Fruit fly (Drosophila melanogaster) whole organism, embryonic: ENCODE data around the gene Gsc.

Experiments used
- B-H1 ChIP-seq: fragments of 200-800 bp; sonication (Bioruptor generic); IDR thresholded peaks from 3 replicates; pipeline ENCODE4 v1.3.6; 2022; ENCODE audit warnings: missing biosample characterization, missing genetic modification characterization
- CG10431 ChIP-seq: fragments of 200-800 bp; sonication (Bioruptor generic); optimal IDR thresholded peaks from 3 replicates; lab custom pipeline; 2018; ENCODE audit warnings: missing biosample characterization, mild to moderate bottlenecking, missing genetic modification characterization
- CG11247 ChIP-seq: fragments of 200-800 bp; sonication (Bioruptor generic); IDR thresholded peaks from 2 replicates; pipeline ENCODE4 v1.3.6; 2022; ENCODE audit warnings: missing biosample characterization, missing genetic modification characterization
- CG11398 ChIP-seq: fragments of 200-800 bp; sonication (Bioruptor generic); optimal IDR thresholded peaks from 2 replicates; lab custom pipeline; 2016; ENCODE audit warnings: missing biosample characterization, missing genetic modification characterization
- CG14441 ChIP-seq: fragments of 200-800 bp; sonication (Bioruptor generic); IDR thresholded peaks from 2 replicates; pipeline ENCODE4 v1.3.6; 2022; ENCODE audit warnings: missing biosample characterization, missing genetic modification characterization
- CG18476 ChIP-seq: fragments of 200-800 bp; sonication (Bioruptor generic); optimal IDR thresholded peaks from 2 replicates; lab custom pipeline; 2016; ENCODE audit warnings: missing biosample characterization, mild to moderate bottlenecking, missing genetic modification characterization
- CG3065 ChIP-seq: fragments of 200-800 bp; sonication (Bioruptor generic); optimal IDR thresholded peaks from 2 replicates; lab custom pipeline; 2016; ENCODE audit warnings: missing biosample characterization, missing genetic modification characterization
- CG34224 ChIP-seq: fragments of 200-800 bp; sonication (Bioruptor generic); IDR thresholded peaks from 3 replicates; pipeline ENCODE4 v1.3.6; 2022; ENCODE audit warnings: missing biosample characterization, missing genetic modification characterization; ENCODE audit not compliant: partially characterized antibody
- CG34376 ChIP-seq: fragments of 200-800 bp; sonication (Bioruptor generic); optimal IDR thresholded peaks from 2 replicates; lab custom pipeline; 2018; ENCODE audit warnings: missing biosample characterization, mild to moderate bottlenecking, missing genetic modification characterization
- CG34422 ChIP-seq: fragments of 200-800 bp; sonication (Bioruptor generic); IDR thresholded peaks from 3 replicates; pipeline ENCODE4 v1.3.6; 2022; ENCODE audit warnings: missing biosample characterization, missing genetic modification characterization
- CG4707 ChIP-seq: fragments of 200-800 bp; sonication (Bioruptor generic); optimal IDR thresholded peaks from 2 replicates; lab custom pipeline; 2018; ENCODE audit warnings: missing biosample characterization, mild to moderate bottlenecking, missing genetic modification characterization, moderate library complexity
- CG4854 ChIP-seq: fragments of 200-800 bp; sonication (Bioruptor generic); optimal IDR thresholded peaks from 2 replicates; lab custom pipeline; 2016; ENCODE audit warnings: missing biosample characterization, missing genetic modification characterization, inconsistent platforms
- CG6272 ChIP-seq: fragments of 200-800 bp; sonication (Bioruptor generic); IDR thresholded peaks from 2 replicates; pipeline ENCODE4 v1.3.6; 2022; ENCODE audit warnings: missing biosample characterization, missing genetic modification characterization
- CG6683 ChIP-seq: fragments of 200-800 bp; sonication (Bioruptor generic); optimal IDR thresholded peaks from 2 replicates; lab custom pipeline; 2017; ENCODE audit warnings: missing biosample characterization, mild to moderate bottlenecking, missing genetic modification characterization, missing genetic modification reagents
- CG7786 ChIP-seq: fragments of 200-800 bp; sonication (Bioruptor generic); optimal IDR thresholded peaks from 2 replicates; lab custom pipeline; 2016; ENCODE audit warnings: missing biosample characterization, missing genetic modification characterization
- CG8089 ChIP-seq: fragments of 200-800 bp; sonication (Bioruptor generic); optimal IDR thresholded peaks from 3 replicates; lab custom pipeline; 2016; ENCODE audit warnings: missing biosample characterization, missing genetic modification characterization
- CG8765 ChIP-seq: fragments of 200-800 bp; sonication (Bioruptor generic); IDR thresholded peaks from 2 replicates; pipeline ENCODE4 v1.3.6; 2022; ENCODE audit warnings: missing biosample characterization, missing genetic modification characterization
- CG8924 ChIP-seq: fragments of 200-800 bp; optimal IDR thresholded peaks from 3 replicates; lab custom pipeline; 2019; ENCODE audit warnings: missing biosample characterization, mild to moderate bottlenecking, missing genetic modification characterization, moderate library complexity
- CG8944 ChIP-seq: fragments of 200-800 bp; sonication (Bioruptor generic); optimal IDR thresholded peaks from 3 replicates; lab custom pipeline; 2016; ENCODE audit warnings: missing biosample characterization, missing genetic modification characterization
- D19A ChIP-seq: fragments of 200-800 bp; optimal IDR thresholded peaks from 3 replicates; lab custom pipeline; 2019; ENCODE audit warnings: missing biosample characterization, mild to moderate bottlenecking, missing genetic modification characterization, moderate library complexity
- Dll ChIP-seq: fragments of 200-800 bp; sonication (Bioruptor generic); IDR thresholded peaks from 4 replicates; pipeline ENCODE4 v1.3.6; 2022; ENCODE audit warnings: missing biosample characterization, missing genetic modification characterization; ENCODE audit not compliant: partially characterized antibody
- Drgx ChIP-seq: fragments of 200-800 bp; sonication (Bioruptor generic); IDR thresholded peaks from 2 replicates; pipeline ENCODE4 v1.3.6; 2022; ENCODE audit warnings: missing biosample characterization, missing genetic modification characterization
- HLH4C ChIP-seq: fragments of 200-800 bp; sonication (Bioruptor generic); IDR thresholded peaks from 3 replicates; pipeline ENCODE4 v1.3.6; 2022; ENCODE audit warnings: missing biosample characterization, missing genetic modification characterization; ENCODE audit not compliant: partially characterized antibody
- Sox100B ChIP-seq: fragments of 200-800 bp; sonication (Bioruptor generic); optimal IDR thresholded peaks from 3 replicates; lab custom pipeline; 2018; ENCODE audit warnings: missing biosample characterization, mild to moderate bottlenecking, missing genetic modification characterization
- Stat92E ChIP-seq, 3 experiments: fragments of >200 bp in 2 of 3; fragments of 200-800 bp in 1 of 3; sonication (Bioruptor generic) in 1 of 3; optimal IDR thresholded peaks; 2 replicates each; lab custom pipeline; 2017 to 2019; ENCODE audit warnings: missing biosample characterization in 3 of 3, missing genetic modification characterization in 3 of 3, mild to moderate bottlenecking in 1 of 3, moderate library complexity in 1 of 3
- ab ChIP-seq: fragments of 200-800 bp; sonication (Bioruptor generic); optimal IDR thresholded peaks from 2 replicates; lab custom pipeline; 2016; ENCODE audit warnings: missing biosample characterization, missing genetic modification characterization
- bsh ChIP-seq, 2 experiments: fragments of 200-800 bp; sonication (Bioruptor generic); optimal IDR thresholded peaks; 2 replicates each; lab custom pipeline; 2017 to 2018; ENCODE audit warnings: mild to moderate bottlenecking in 2 of 2, missing biosample characterization in 2 of 2, missing genetic modification characterization in 2 of 2, moderate library complexity in 1 of 2
- emc ChIP-seq: fragments of 200-800 bp; sonication (Bioruptor generic); optimal IDR thresholded peaks from 2 replicates; lab custom pipeline; 2016; ENCODE audit warnings: missing biosample characterization, missing genetic modification characterization
- eve ChIP-seq, 2 experiments: fragments of >200 bp; optimal IDR thresholded peaks; 2 replicates each; lab custom pipeline; 2017; ENCODE audit warnings: missing biosample characterization in 2 of 2, missing genetic modification characterization in 2 of 2
- jing ChIP-seq: fragments of 200-800 bp; sonication (Bioruptor generic); optimal IDR thresholded peaks from 2 replicates; lab custom pipeline; 2018; ENCODE audit warnings: missing biosample characterization, mild to moderate bottlenecking, missing genetic modification characterization
- lilli ChIP-seq: fragments of 200-800 bp; sonication (Bioruptor generic); optimal IDR thresholded peaks from 3 replicates; lab custom pipeline; 2016; ENCODE audit warnings: missing biosample characterization, missing genetic modification characterization
- lov ChIP-seq, 2 experiments: fragments of 200-800 bp in 1 of 2; fragments of >200 bp in 1 of 2; sonication (Bioruptor generic) in 1 of 2; IDR thresholded peaks in 1 of 2; optimal IDR thresholded peaks in 1 of 2; 2 replicates in 1 of 2; 3 replicates in 1 of 2; pipeline versions ENCODE4 v1.3.6 to Lab custom; 2017 to 2022; ENCODE audit warnings: missing biosample characterization in 1 of 2, missing genetic modification characterization in 1 of 2
- mirr ChIP-seq: fragments of 200-800 bp; sonication (Bioruptor generic); optimal IDR thresholded peaks from 3 replicates; lab custom pipeline; 2018; ENCODE audit warnings: missing biosample characterization, mild to moderate bottlenecking, missing genetic modification characterization
- oc ChIP-seq: fragments of 200-800 bp; sonication (Bioruptor generic); optimal IDR thresholded peaks from 2 replicates; lab custom pipeline; 2018; ENCODE audit warnings: missing biosample characterization, mild to moderate bottlenecking, missing genetic modification characterization, moderate library complexity
- p53 ChIP-seq: fragments of 200-800 bp; sonication (Bioruptor generic); optimal IDR thresholded peaks from 2 replicates; lab custom pipeline; 2016; ENCODE audit warnings: missing biosample characterization, missing genetic modification characterization
- run ChIP-seq: fragments of 200-800 bp; sonication (Bioruptor generic); optimal IDR thresholded peaks from 3 replicates; lab custom pipeline; 2018; ENCODE audit warnings: missing biosample characterization, mild to moderate bottlenecking, missing genetic modification characterization
- schlank ChIP-seq: fragments of 200-800 bp; sonication (Bioruptor generic); optimal IDR thresholded peaks from 2 replicates; lab custom pipeline; 2018; ENCODE audit warnings: missing biosample characterization, mild to moderate bottlenecking, missing genetic modification characterization
- slou ChIP-seq: fragments of 200-800 bp; sonication (Bioruptor generic); optimal IDR thresholded peaks from 3 replicates; lab custom pipeline; 2016; ENCODE audit warnings: missing biosample characterization, missing genetic modification characterization
- zf30C ChIP-seq: fragments of 200-800 bp; sonication (Bioruptor generic); optimal IDR thresholded peaks from 3 replicates; lab custom pipeline; 2018; ENCODE audit warnings: missing biosample characterization, mild to moderate bottlenecking, missing genetic modification characterization

Gsc gene

DNA sequence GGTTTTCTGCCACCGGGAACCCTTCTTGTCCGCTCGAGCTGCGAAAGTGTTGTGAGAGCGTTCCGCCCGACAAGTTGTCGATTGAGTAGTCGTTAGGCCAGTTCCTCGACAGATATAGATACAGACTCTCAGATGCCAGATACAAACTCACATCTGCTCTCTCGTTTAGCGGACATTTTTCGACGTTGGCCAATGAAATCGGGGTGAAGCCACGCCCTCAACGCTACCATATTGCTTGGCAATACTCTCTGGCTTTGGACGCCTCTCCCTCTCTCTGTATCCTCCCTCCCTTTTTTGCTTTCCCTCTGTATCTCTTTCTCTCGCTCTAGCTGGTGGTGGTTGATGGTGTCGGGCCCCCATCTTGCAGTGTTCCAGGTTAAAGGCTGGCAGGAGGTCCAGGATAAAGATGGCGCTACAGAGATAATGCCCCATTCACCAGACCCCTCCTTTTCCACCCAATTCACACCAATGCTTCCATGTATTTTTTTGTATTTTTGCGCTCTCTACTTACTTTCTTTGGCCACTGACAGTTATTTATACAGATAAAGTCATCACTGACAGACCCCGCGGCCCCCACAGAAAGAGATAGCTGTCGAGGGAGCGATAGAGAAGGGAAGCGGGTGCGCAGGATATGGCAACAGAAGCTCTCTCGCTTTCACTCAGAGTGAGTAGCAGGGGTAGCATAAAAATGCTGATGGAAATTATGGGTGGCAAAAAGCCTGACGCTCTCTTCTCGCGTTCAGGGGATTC lies at the start of gene Gsc (continued):
- no peak for TF ChIP-seq CG8765 (GFP tag; lab: Robert Waterston, UW)
- TF ChIP-seq CG11398 (GFP tag; lab: Kevin White, UChicago), result no peak
- TF ChIP-seq schlank, result no peak
- no peak for TF ChIP-seq D19A
- TF ChIP-seq CG3065 (GFP tag; lab: Kevin White, UChicago), result no peak
- no peak for TF ChIP-seq CG34422
- no peak for TF ChIP-seq mirr (GFP tag; lab: Kevin White, UChicago)

DNA sequence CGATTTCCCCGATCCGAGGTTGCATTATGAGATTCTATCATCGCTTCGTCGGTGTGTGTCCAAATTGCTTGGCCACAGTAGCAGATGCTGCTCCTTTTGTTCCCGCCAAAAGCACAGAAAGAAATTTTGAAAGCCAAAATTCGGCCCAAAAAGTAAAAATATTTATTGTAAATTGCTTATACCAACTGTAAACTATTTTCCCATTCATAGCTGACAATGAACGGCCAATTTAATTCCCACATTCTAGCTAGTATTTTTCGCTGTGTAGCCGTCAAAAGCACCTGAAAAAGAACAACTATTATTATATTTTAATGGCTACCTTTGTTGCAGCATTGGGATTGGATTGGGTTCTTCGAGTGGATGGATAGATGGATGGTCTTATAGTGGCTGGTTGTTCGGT lies 42.0 kb upstream of the Gsc start:
- TF ChIP-seq jing (GFP tag; lab: Kevin White, UChicago) (no peak), CG8089 (GFP tag; lab: Kevin White, UChicago) (no peak), slou (GFP tag; lab: Kevin White, UChicago) (no peak), zf30C (GFP tag; lab: Kevin White, UChicago) (no peak), lilli (GFP tag; lab: Kevin White, UChicago) (no peak), bsh (GFP tag; optimal IDR thresholded peaks at IDR 0.05; lab: Kevin White, UChicago) (peak in 1 of 2 experiments; percentile 11), Drgx (GFP tag; lab: Robert Waterston, UW) (0 out of 2 replicates have a peak, but pooled peaks have one; percentile 17), CG4707 (GFP tag; lab: Kevin White, UChicago) (no peak)

DNA sequence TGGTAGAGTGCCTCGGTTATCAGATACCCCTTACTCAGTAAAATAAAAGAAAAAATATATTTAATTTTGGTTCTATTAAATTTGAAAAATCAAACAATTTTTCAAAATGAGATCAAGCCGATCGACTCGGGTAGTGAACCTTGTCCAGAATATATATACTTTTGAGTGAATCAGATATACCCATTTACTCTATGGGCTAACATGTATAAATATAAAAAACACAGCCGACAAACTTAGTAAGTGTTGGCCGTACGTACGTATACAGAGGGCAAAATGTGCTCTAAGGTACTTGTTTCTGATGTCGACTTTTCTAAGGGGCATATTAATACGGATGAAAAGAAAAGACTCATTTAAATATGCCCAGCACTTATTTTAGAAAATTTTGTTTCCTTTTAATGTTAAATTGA lies 39.7 kb upstream of the Gsc start:
- TF ChIP-seq HLH4C (GFP tag; lab: Robert Waterston, UW) (0 out of 3 replicates have a peak, but pooled peaks have one; percentile 29), eve (GFP tag; optimal IDR thresholded peaks at IDR 0.05; lab: Kevin White, UChicago) (no peak)

- TF ChIP-seq CG18476 (GFP tag; lab: Kevin White, UChicago) (no peak), Dll (GFP tag; lab: Robert Waterston, UW) (no peak), ab (GFP tag; lab: Kevin White, UChicago) (no peak), CG34376 (no peak), Sox100B (GFP tag; lab: Kevin White, UChicago) (no peak)
Observed at dm6 chr2L:633192-633591, 38.7 kb upstream of the Gsc start.

DNA sequence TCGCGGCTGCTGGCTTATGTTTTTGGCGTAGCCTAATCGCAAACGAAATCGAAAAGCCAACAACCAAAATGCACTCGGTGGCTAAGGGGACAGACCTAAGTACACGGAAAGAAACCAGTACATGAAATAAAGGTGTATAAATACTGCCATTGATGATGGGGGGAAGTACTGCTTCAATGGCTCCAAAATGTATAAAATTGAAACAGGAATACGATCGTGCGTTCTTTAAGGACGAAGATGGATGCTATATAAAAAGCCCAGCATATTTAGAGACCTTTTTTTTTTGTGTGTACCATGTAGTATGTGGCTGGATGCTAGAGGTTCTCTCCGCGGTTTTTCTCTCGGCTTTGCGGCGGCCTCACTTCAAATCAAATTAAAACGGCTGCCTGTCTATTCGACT lies 35.7 kb upstream of the Gsc start:
- TF ChIP-seq Drgx (GFP tag; lab: Robert Waterston, UW), result peak; percentile 76
- no peak for TF ChIP-seq p53 (GFP tag; lab: Kevin White, UChicago)

DNA sequence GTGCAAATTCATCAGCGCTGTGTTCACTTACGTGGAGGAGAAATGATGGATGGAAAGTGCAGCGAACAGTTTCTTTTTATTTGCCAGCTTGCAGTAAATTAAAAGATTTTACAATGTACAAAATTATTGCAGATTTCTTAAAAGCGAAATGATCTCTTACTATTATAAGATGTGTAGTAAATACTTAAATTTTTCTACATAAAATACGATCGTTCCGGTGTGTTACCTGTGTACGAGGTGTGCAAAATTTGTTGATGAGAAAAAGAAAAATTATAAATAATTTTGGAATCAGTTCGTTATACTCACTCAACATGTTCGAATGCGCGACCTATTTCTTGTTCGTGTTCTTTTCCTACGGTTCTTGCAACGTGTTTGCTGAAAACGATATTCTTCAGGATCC lies 30.9 kb upstream of the Gsc start, which contains the start of gene CG2839:
Gene CG2839 (plus strand): TSS at position 301 of the 400 bp plus-strand sequence.
- no peak for TF ChIP-seq CG6272 (GFP tag; lab: Robert Waterston, UW)
- TF ChIP-seq run (tag; lab: Kevin White, UChicago), result no peak
- TF ChIP-seq oc (tag; lab: Kevin White, UChicago), result no peak
- TF ChIP-seq CG34224, result no peak

- TF ChIP-seq lov (optimal IDR thresholded peaks at IDR 0.05; lab: Kevin White, UChicago) (no peak), lov (GFP tag; IDR thresholded peaks at IDR 0.05; lab: Robert Waterston, UW) (no peak), B-H1 (GFP tag; lab: Robert Waterston, UW) (no peak), CG7786 (GFP tag; lab: Kevin White, UChicago) (no peak), emc (no peak), CG14441 (GFP tag; lab: Robert Waterston, UW) (no peak), CG10431 (GFP tag; lab: Kevin White, UChicago) (no peak), Stat92E (GFP tag; optimal IDR thresholded peaks at IDR 0.05; lab: Kevin White, UChicago) (no peak), CG8944 (GFP tag; lab: Kevin White, UChicago) (no peak), lilli (GFP tag; lab: Kevin White, UChicago) (no peak), CG8924 (tag; lab: Kevin White, UChicago) (no peak), CG6683 (GFP tag; lab: Kevin White, UChicago) (no peak), CG4854 (GFP tag; lab: Kevin White, UChicago) (no peak), CG11247 (no peak)
Observed at dm6 chr2L:624317-624716, 29.8 kb upstream of the Gsc start, which contains the start of gene lectin-21Ca. lectin-21Ca (plus strand) TSS chr2L:624617.
